Worm (Caenorhabditis elegans) whole organism, L4 larva: Measurements from ENCODE around the gene M106.3.

Experiments
- daf-16 ChIP-seq, 3 experiments: sonication (generic microtip); optimal IDR thresholded peaks; 2 replicates each; lab custom pipeline; 2016 to 2017; ENCODE audit warnings: missing genetic modification characterization in 3 of 3, missing genetic modification reagents in 3 of 3, mild to moderate bottlenecking in 2 of 3, missing compliant biosample characterization in 2 of 3, missing biosample characterization in 1 of 3, moderate library complexity in 1 of 3
- dmd-8 ChIP-seq: fragments of 200-800 bp; sonication (Bioruptor generic); IDR thresholded peaks from 2 replicates; pipeline ENCODE4 v1.3.6; 2022; ENCODE audit warnings: missing genetic modification characterization, missing compliant biosample characterization
- jun-1 ChIP-seq: fragments of 150-350 bp; optimal IDR thresholded peaks from 2 replicates; lab custom pipeline; 2014; ENCODE audit warnings: missing biosample characterization, missing genetic modification reagents, missing genetic modification characterization
- lin-39 ChIP-seq: fragments of 150-350 bp; optimal IDR thresholded peaks from 2 replicates; lab custom pipeline; 2014; ENCODE audit warnings: missing biosample characterization, missing genetic modification reagents, missing genetic modification characterization
- pha-4 ChIP-seq, 2 experiments: fragments of 150-350 bp in 1 of 2; fragments of 200-800 bp in 1 of 2; sonication (Bioruptor generic) in 1 of 2; IDR thresholded peaks in 1 of 2; optimal IDR thresholded peaks in 1 of 2; 2 replicates each; pipeline versions ENCODE4 v1.3.6 to Lab custom; 2014 to 2022; ENCODE audit warnings: missing genetic modification characterization in 2 of 2, missing genetic modification reagents in 2 of 2, missing biosample characterization in 1 of 2, missing compliant biosample characterization in 1 of 2
- unc-62 ChIP-seq, 3 experiments: fragments of 150-350 bp in 1 of 3; sonication (generic microtip); optimal IDR thresholded peaks in 2 of 3; peaks in 1 of 3; 1 replicate in 1 of 3; 2 replicates in 2 of 3; lab custom pipeline; 2014 to 2017; ENCODE audit warnings: missing biosample characterization in 3 of 3, missing genetic modification characterization in 3 of 3, missing genetic modification reagents in 3 of 3, missing genotype in 1 of 3

- no peak for TF ChIP-seq jun-1 (tag; lab: Kevin White, UChicago)
- TF ChIP-seq unc-62 (GFP tag; optimal IDR thresholded peaks at IDR 0.05 in 1 of 2; lab: Kevin White, UChicago), result peak; percentile 79 to 100
- no peak for TF ChIP-seq unc-62 (tag; optimal IDR thresholded peaks at IDR 0.05; lab: Kevin White, UChicago)
- peak in 1 of 2 experiments; percentile 84 for TF ChIP-seq daf-16 (GFP tag; optimal IDR thresholded peaks at IDR 0.05; lab: Kevin White, UChicago)
- TF ChIP-seq daf-16 (tag; optimal IDR thresholded peaks at IDR 0.05; lab: Kevin White, UChicago), result peak; percentile 71
- no peak for TF ChIP-seq dmd-8 (GFP tag; lab: Robert Waterston, UW)
- TF ChIP-seq lin-39 (tag; lab: Kevin White, UChicago), result no peak
- TF ChIP-seq pha-4 (GFP tag; IDR thresholded peaks at IDR 0.05; lab: Robert Waterston, UW), result peak; percentile 65
- peak; percentile 29 for TF ChIP-seq pha-4 (tag; optimal IDR thresholded peaks at IDR 0.05; lab: Kevin White, UChicago)
These were observed 9.6 kb downstream of the M106.3 start for ce11 chrII:10851110-10851509.
